Worm (Caenorhabditis elegans) whole organism, midembryonic: ENCODE results near the gene C49H3.4.

ENCODE experiments used
- T22C8.4 ChIP-seq: fragments of 200-800 bp; sonication (Bioruptor generic); IDR thresholded peaks from 2 replicates; pipeline ENCODE4 v1.3.6; 2022; ENCODE audit warnings: missing genetic modification characterization, missing compliant biosample characterization
- cog-1 ChIP-seq: sonication (generic microtip); optimal IDR thresholded peaks from 2 replicates; lab custom pipeline; 2016; ENCODE audit warnings: missing genetic modification characterization, missing compliant biosample characterization
- flt-1 ChIP-seq: fragments of 200-800 bp; sonication (Bioruptor generic); IDR thresholded peaks from 2 replicates; pipeline ENCODE4 v1.3.6; 2022; ENCODE audit warnings: missing genetic modification characterization, missing compliant biosample characterization
- klf-2 ChIP-seq: fragments of 200-800 bp; sonication (Bioruptor generic); conservative IDR thresholded peaks from 2 replicates; pipeline ENCODE4 v1.3.6; 2022; ENCODE audit warnings: missing genetic modification reagents, missing genetic modification characterization, missing compliant biosample characterization
- med-1 ChIP-seq: sonication (generic microtip); optimal IDR thresholded peaks from 2 replicates; lab custom pipeline; 2017; ENCODE audit warnings: missing genetic modification characterization, mild to moderate bottlenecking, missing compliant biosample characterization, antibody characterized with exemption, missing genetic modification reagents; ENCODE audit not compliant: insufficient read depth
- ref-1 ChIP-seq: fragments of 200-800 bp; sonication (Bioruptor generic); conservative IDR thresholded peaks from 2 replicates; pipeline ENCODE4 v1.3.6; 2022; ENCODE audit warnings: missing genetic modification reagents, missing genetic modification characterization, missing compliant biosample characterization
- tab-1 ChIP-seq: fragments of 200-800 bp; sonication (Bioruptor generic); IDR thresholded peaks from 2 replicates; pipeline ENCODE4 v1.3.6; 2022; ENCODE audit warnings: missing genetic modification characterization, missing compliant biosample characterization
- ztf-23 ChIP-seq: fragments of 200-800 bp; sonication (Bioruptor generic); IDR thresholded peaks from 2 replicates; pipeline ENCODE4 v1.3.6; 2022; ENCODE audit warnings: missing genetic modification reagents, missing genetic modification characterization, missing compliant biosample characterization
- ztf-29 ChIP-seq: fragments of 200-800 bp; sonication (Bioruptor generic); IDR thresholded peaks from 2 replicates; pipeline ENCODE4 v1.3.6; 2022; ENCODE audit warnings: missing genetic modification reagents, missing genetic modification characterization, missing compliant biosample characterization

Gene C49H3.4

ce11 chrIV:7946457-7946856 lies 31.4 kb downstream of the C49H3.4 start, which contains the start of gene czw-1:
Gene czw-1 (minus strand): TSS chrIV:7946825.
- no peak for TF ChIP-seq klf-2 (GFP tag; lab: Robert Waterston, UW)
- TF ChIP-seq ztf-23 (GFP tag; lab: Robert Waterston, UW) = no peak
- TF ChIP-seq flt-1 (GFP tag; lab: Robert Waterston, UW) = no peak
- no peak for TF ChIP-seq tab-1 (GFP tag; lab: Robert Waterston, UW)
- TF ChIP-seq cog-1 (tag; lab: Kevin White, UChicago) = no peak

ce11 chrIV:7946899-7947499 lies 31.9 kb downstream of the C49H3.4 start, which contains the start of gene F20D12.12:
Gene F20D12.12 (plus strand): TSS chrIV:7947440.
- peak; percentile 47; the same call in 1 of the 2 replicates for TF ChIP-seq T22C8.4
- 0 out of 2 replicates have a peak, but pooled peaks have one; percentile 45 for TF ChIP-seq klf-2 (GFP tag; lab: Robert Waterston, UW)
- peak; percentile 66 for TF ChIP-seq cog-1 (tag; lab: Kevin White, UChicago)
- TF ChIP-seq flt-1 (GFP tag; lab: Robert Waterston, UW) = peak; percentile 84
- TF ChIP-seq ztf-23 (GFP tag; lab: Robert Waterston, UW) = peak; percentile 87
- peak; percentile 37; the same call in 1 of the 2 replicates for TF ChIP-seq tab-1 (GFP tag; lab: Robert Waterston, UW)

ce11 chrIV:7948290-7948689 lies 33.2 kb downstream of the C49H3.4 start, which contains the start of gene mcm-3AP:
Gene mcm-3AP (plus strand): TSS chrIV:7948672.
- TF ChIP-seq ztf-23 (GFP tag; lab: Robert Waterston, UW) (peak; percentile 84), tab-1 (GFP tag; lab: Robert Waterston, UW) (0 out of 2 replicates have a peak, but pooled peaks have one; percentile 26), flt-1 (GFP tag; lab: Robert Waterston, UW) (peak; percentile 83), klf-2 (GFP tag; lab: Robert Waterston, UW) (peak; percentile 80), T22C8.4 (peak; percentile 65)

ce11 chrIV:7954006-7954405 lies 38.9 kb downstream of the C49H3.4 start:
- TF ChIP-seq tab-1 (GFP tag; lab: Robert Waterston, UW) = no peak
- no peak for TF ChIP-seq klf-2 (GFP tag; lab: Robert Waterston, UW)
- TF ChIP-seq flt-1 (GFP tag; lab: Robert Waterston, UW) = no peak
- no peak for TF ChIP-seq cog-1 (tag; lab: Kevin White, UChicago)
- no peak for TF ChIP-seq T22C8.4
- no peak for TF ChIP-seq med-1
- no peak for TF ChIP-seq ztf-23 (GFP tag; lab: Robert Waterston, UW)
- no peak for TF ChIP-seq ztf-29
- no peak for TF ChIP-seq ref-1

- TF ChIP-seq flt-1 (GFP tag; lab: Robert Waterston, UW) (no peak), ztf-29 (no peak), tab-1 (GFP tag; lab: Robert Waterston, UW) (no peak), ztf-23 (GFP tag; lab: Robert Waterston, UW) (no peak), ref-1 (no peak), med-1 (no peak), cog-1 (tag; lab: Kevin White, UChicago) (no peak), klf-2 (GFP tag; lab: Robert Waterston, UW) (no peak), T22C8.4 (no peak)
Measured at ce11 chrIV:7955849-7956248, 40.8 kb downstream of the C49H3.4 start, which contains the start of gene ceh-19. Gene ceh-19 (minus strand): TSS chrIV:7955949.

- TF ChIP-seq tab-1 (GFP tag; lab: Robert Waterston, UW) = no peak
- TF ChIP-seq ref-1 = no peak
- TF ChIP-seq ztf-29 = no peak
- no peak for TF ChIP-seq klf-2 (GFP tag; lab: Robert Waterston, UW)
- TF ChIP-seq T22C8.4 = no peak
- TF ChIP-seq med-1 = no peak
- no peak for TF ChIP-seq flt-1 (GFP tag; lab: Robert Waterston, UW)
- TF ChIP-seq ztf-23 (GFP tag; lab: Robert Waterston, UW) = no peak
- TF ChIP-seq cog-1 (tag; lab: Kevin White, UChicago) = no peak
Measured at ce11 chrIV:7956643-7957317, 41.7 kb downstream of the C49H3.4 start, which contains the start of gene csr-1. Gene csr-1 (plus strand): TSS chrIV:7957267.

ce11 chrIV:7957504-7957903 lies 42.4 kb downstream of the C49H3.4 start, which contains the start of gene frpr-10:
Gene frpr-10 (plus strand): TSS chrIV:7957804.
- no peak for TF ChIP-seq ref-1

ce11 chrIV:7958092-7958491 lies 43.0 kb downstream of the C49H3.4 start:
- TF ChIP-seq ref-1 (no peak), tab-1 (GFP tag; lab: Robert Waterston, UW) (no peak), med-1 (no peak), flt-1 (GFP tag; lab: Robert Waterston, UW) (no peak), ztf-23 (GFP tag; lab: Robert Waterston, UW) (no peak), cog-1 (tag; lab: Kevin White, UChicago) (no peak), klf-2 (GFP tag; lab: Robert Waterston, UW) (no peak), ztf-29 (no peak), T22C8.4 (no peak)

- TF ChIP-seq ztf-29 (no peak), klf-2 (GFP tag; lab: Robert Waterston, UW) (no peak), med-1 (no peak), flt-1 (GFP tag; lab: Robert Waterston, UW) (no peak), cog-1 (tag; lab: Kevin White, UChicago) (no peak), tab-1 (GFP tag; lab: Robert Waterston, UW) (no peak)
Measured at ce11 chrIV:7961889-7962342, 46.8 kb downstream of the C49H3.4 start.
